Worm (Caenorhabditis elegans): Measurements from ENCODE around the gene nas-19.

The nas-19 gene

DNA sequence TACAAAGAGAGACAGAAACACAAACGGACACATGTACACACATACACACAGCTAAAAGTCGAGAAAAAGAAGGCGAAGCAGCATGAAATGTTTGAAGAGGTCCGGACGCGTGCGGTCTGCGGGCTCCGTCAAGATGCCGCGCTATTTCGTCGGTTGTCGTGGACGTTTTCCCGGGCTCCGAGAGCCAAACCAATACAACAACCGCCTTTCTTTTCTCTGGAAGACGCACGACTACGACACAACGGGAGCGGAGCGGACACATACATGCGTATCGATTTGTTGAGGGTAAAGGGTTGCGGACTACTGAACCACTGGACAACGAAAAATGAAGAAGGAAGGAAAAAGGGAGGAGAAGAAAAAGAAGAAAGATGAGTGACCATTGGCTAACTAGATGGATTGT lies 42.9 kb upstream of the nas-19 start:
- TF ChIP-seq lin-54 (GFP tag; optimal IDR thresholded peaks at IDR 0.05) (no peak), ztf-22 (GFP tag; optimal IDR thresholded peaks at IDR 0.05) (no peak), madf-10 (tag; optimal IDR thresholded peaks at IDR 0.05) (peak; percentile 33), snpc-1.3 (tag; optimal IDR thresholded peaks at IDR 0.05; ENCODE audit: insufficient read depth) (no peak), mes-4 (tag; optimal IDR thresholded peaks at IDR 0.05) (no peak), ceh-91 (GFP tag; IDR thresholded peaks at IDR 0.05) (no peak), nhr-179 (tag; optimal IDR thresholded peaks at IDR 0.05) (no peak), snpc-1.1 (tag; optimal IDR thresholded peaks at IDR 0.05; ENCODE audit: insufficient read depth) (no peak), C17E4.6 (GFP tag; IDR thresholded peaks at IDR 0.05) (no peak), F22D6.2 (tag; optimal IDR thresholded peaks at IDR 0.05) (no peak), die-1 (tag; optimal IDR thresholded peaks at IDR 0.05) (no peak), zfh-2 (GFP tag; conservative IDR thresholded peaks at IDR 0.05) (peak; percentile 82), F49E8.2 (tag; optimal IDR thresholded peaks at IDR 0.05; ENCODE audit: insufficient read depth) (no peak), lin-40 (tag; optimal IDR thresholded peaks at IDR 0.05) (no peak), mcd-1 (GFP tag; IDR thresholded peaks at IDR 0.05) (no peak), lir-1 (GFP tag; conservative IDR thresholded peaks at IDR 0.05) (no peak), K12H6.12 (tag; optimal IDR thresholded peaks at IDR 0.05) (no peak), lsy-27 (tag; optimal IDR thresholded peaks at IDR 0.05; ENCODE audit: borderline replicate concordance, insufficient read depth) (no peak), cebp-2 (GFP tag; IDR thresholded peaks at IDR 0.05) (0 out of 2 replicates have a peak, but pooled peaks have one; percentile 37), let-607 (tag; optimal IDR thresholded peaks at IDR 0.05) (no peak), sea-2 (GFP tag; IDR thresholded peaks at IDR 0.05) (no peak), F55B11.4 (tag; optimal IDR thresholded peaks at IDR 0.05; ENCODE audit: borderline replicate concordance, insufficient read depth) (no peak)

DNA sequence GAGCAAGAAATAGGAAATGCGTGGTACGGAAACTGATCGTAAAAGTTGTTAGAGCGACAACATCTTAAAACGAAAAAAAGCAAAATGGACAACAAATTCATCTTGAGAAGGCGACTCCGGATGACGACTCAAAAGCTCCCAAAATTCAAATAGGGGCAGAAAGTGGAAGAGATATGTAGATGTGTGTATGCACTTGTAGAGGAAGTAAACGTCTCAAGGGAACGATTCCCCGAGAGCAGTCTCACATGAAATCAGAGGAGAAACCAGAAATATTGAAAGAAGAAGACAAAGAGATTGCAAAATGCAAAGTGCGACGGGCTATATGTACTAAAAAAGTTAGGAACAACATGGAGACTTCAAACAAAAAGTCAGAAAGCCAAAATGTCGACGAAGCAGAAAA lies 41.0 kb upstream of the nas-19 start, which contains the start of gene F57B7.2:
Gene F57B7.2, minus strand, starts transcription at position 101 of the 400 bp plus-strand sequence.
- TF ChIP-seq repo-1 (tag; optimal IDR thresholded peaks at IDR 0.05) (no peak), sea-2 (GFP tag; IDR thresholded peaks at IDR 0.05) (no peak), lag-1 (GFP tag; IDR thresholded peaks at IDR 0.05) (no peak), zfh-2 (GFP tag; conservative IDR thresholded peaks at IDR 0.05) (no peak), F39B2.1 (GFP tag; IDR thresholded peaks at IDR 0.05) (no peak), tbp1 (GFP tag; optimal IDR thresholded peaks at IDR 0.05) (no peak), snpc-1.3 (tag; optimal IDR thresholded peaks at IDR 0.05; ENCODE audit: insufficient read depth) (no peak), unc-130 (GFP tag; optimal IDR thresholded peaks at IDR 0.05) (no peak), ztf-18 (tag; optimal IDR thresholded peaks at IDR 0.05) (no peak), sdz-38 (tag; optimal IDR thresholded peaks at IDR 0.05) (no peak), Y56A3A.18 (GFP tag; IDR thresholded peaks at IDR 0.05) (no peak), attf-6 (GFP tag; IDR thresholded peaks at IDR 0.05) (no peak), F33H1.4 (GFP tag; IDR thresholded peaks at IDR 0.05) (no peak), let-607 (tag; optimal IDR thresholded peaks at IDR 0.05) (no peak), let-526 (GFP tag; IDR thresholded peaks at IDR 0.05) (no peak)

DNA sequence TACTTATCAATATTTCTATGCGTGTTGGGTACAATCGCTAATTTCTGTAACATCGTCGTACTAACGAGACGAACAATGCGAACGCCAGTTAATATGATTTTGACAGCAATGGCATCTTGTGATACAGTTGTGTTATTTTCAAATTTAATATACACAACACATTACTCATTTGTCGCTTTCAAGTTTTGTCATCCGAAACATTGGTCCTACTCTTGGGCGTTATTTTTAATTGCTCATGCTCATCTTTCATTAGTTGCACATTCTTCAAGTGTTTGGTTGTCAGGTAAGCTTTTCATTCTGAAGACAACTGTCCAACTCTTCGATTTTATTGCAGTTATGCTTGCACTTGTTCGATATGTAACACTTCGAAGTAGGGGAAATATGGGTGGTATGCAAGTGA lies 36.7 kb upstream of the nas-19 start:
- no peak for TF ChIP-seq dpff-1 (tag; optimal IDR thresholded peaks at IDR 0.05)
- no peak for TF ChIP-seq let-607 (tag; optimal IDR thresholded peaks at IDR 0.05)
- TF ChIP-seq lin-35 (GFP tag; optimal IDR thresholded peaks at IDR 0.05), result no peak
- TF ChIP-seq pbrm-1 (GFP tag; IDR thresholded peaks at IDR 0.05), result no peak
- TF ChIP-seq lsy-27 (tag; optimal IDR thresholded peaks at IDR 0.05; ENCODE audit: borderline replicate concordance, insufficient read depth), result no peak
- no peak for TF ChIP-seq tlf-1 (GFP tag; optimal IDR thresholded peaks at IDR 0.05)
- no peak for TF ChIP-seq aptf-3 (GFP tag; IDR thresholded peaks at IDR 0.05)
- TF ChIP-seq mel-28 (tag; optimal IDR thresholded peaks at IDR 0.05; ENCODE audit: borderline replicate concordance), result no peak
- no peak for TF ChIP-seq hmg-20 (GFP tag; IDR thresholded peaks at IDR 0.05)
- TF ChIP-seq ZK185.1 (tag; optimal IDR thresholded peaks at IDR 0.05; ENCODE audit: poor library complexity, severe bottlenecking), result no peak
- no peak for TF ChIP-seq let-526 (GFP tag; IDR thresholded peaks at IDR 0.05)
- no peak for TF ChIP-seq madf-6 (GFP tag; IDR thresholded peaks at IDR 0.05)
- no peak for TF ChIP-seq snpc-4 (GFP tag; optimal IDR thresholded peaks at IDR 0.05)
- no peak for TF ChIP-seq snpc-4 (tag; optimal IDR thresholded peaks at IDR 0.05)
- no peak for TF ChIP-seq attf-6 (GFP tag; IDR thresholded peaks at IDR 0.05)
- TF ChIP-seq Y53G8AR.9 (GFP tag; conservative IDR thresholded peaks at IDR 0.05), result no peak
- no peak for TF ChIP-seq dpl-1 (GFP tag; optimal IDR thresholded peaks at IDR 0.05)
- no peak for TF ChIP-seq mcd-1 (GFP tag; IDR thresholded peaks at IDR 0.05)
